Worm (Caenorhabditis elegans): ENCODE data around the gene col-130.

DNA sequence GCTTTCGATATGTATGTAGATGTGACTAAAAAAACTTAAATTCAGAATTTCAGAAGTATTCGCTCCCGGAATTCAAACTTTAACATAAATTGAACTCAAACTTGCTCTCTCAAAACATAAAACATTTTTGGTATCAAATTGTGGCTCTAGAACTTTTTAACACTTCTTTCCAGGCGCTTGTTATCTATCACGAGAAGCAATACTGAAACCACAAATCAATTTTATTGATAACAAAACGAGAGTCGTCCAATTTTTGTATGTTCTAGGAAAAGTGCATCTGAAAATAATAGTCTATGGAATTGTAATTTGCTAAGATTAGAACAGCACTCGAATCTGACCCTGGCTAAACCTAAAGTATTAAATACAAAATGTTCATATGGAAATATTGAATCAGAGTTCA lies 49.4 kb downstream of the col-130 start:
- TF ChIP-seq ceh-9 (tag; optimal IDR thresholded peaks at IDR 0.05) (no peak), sox-4 (tag; optimal IDR thresholded peaks at IDR 0.05) (no peak), unc-86 (tag; optimal IDR thresholded peaks at IDR 0.05) (no peak), ama-1 (optimal IDR thresholded peaks at IDR 0.05) (no peak), che-1 (tag; optimal IDR thresholded peaks at IDR 0.05) (no peak), fax-1 (tag; optimal IDR thresholded peaks at IDR 0.05) (no peak), pha-4 (tag; optimal IDR thresholded peaks at IDR 0.05) (no peak), hlh-6 (tag; optimal IDR thresholded peaks at IDR 0.05) (no peak), odd-2 (tag; optimal IDR thresholded peaks at IDR 0.05) (no peak), nfya-1 (tag; optimal IDR thresholded peaks at IDR 0.05) (no peak), lim-6 (tag; optimal IDR thresholded peaks at IDR 0.05) (no peak)

Data from whole organism, late embryonic.